Worm (Caenorhabditis elegans) whole organism, L2 larva: ENCODE data around the gene nhr-109.

Source experiments
- aly-2 ChIP-seq: fragments of 150-350 bp; optimal IDR thresholded peaks from 2 replicates; lab custom pipeline; 2014; ENCODE audit warnings: missing biosample characterization, missing genetic modification characterization
- elt-1 ChIP-seq: fragments of 150-350 bp; optimal IDR thresholded peaks from 2 replicates; lab custom pipeline; 2014; ENCODE audit warnings: missing biosample characterization, missing genetic modification characterization
- mdl-1 ChIP-seq, 2 experiments: fragments of 150-350 bp in 1 of 2; sonication (generic microtip) in 1 of 2; optimal IDR thresholded peaks; 2 replicates each; lab custom pipeline; 2017; ENCODE audit warnings: missing biosample characterization in 2 of 2, missing genetic modification characterization in 2 of 2
- nhr-77 ChIP-seq: fragments of 150-350 bp; optimal IDR thresholded peaks from 2 replicates; lab custom pipeline; 2014; ENCODE audit warnings: missing biosample characterization, missing genetic modification characterization
- zag-1 ChIP-seq: fragments of 150-350 bp; optimal IDR thresholded peaks from 2 replicates; lab custom pipeline; 2014; ENCODE audit warnings: missing biosample characterization, missing genetic modification characterization

DNA sequence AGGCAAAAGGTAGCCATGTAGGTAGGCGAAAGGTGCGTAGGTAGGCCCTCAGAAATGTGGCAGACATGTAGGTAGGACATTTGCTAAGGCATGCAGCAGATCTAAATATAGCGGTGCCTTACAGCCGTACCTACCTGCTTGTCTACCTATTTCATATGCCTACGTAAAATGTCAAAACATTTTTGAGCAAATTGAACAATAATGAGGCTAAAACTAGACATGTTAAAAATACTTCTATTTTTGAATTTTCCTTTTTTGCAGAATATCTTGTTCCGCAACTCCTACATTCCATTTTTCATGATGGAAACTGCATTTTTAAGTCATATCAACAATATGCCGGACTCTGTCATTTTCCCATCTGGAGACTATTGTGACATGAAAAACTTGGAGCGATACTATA lies 1.1 kb downstream of the nhr-109 start:
- TF ChIP-seq aly-2 (tag; lab: Kevin White, UChicago): no peak
- no peak for TF ChIP-seq mdl-1 (tag; optimal IDR thresholded peaks at IDR 0.05; lab: Kevin White, UChicago)
- no peak for TF ChIP-seq zag-1 (tag; lab: Kevin White, UChicago)
- no peak for TF ChIP-seq nhr-77 (tag; lab: Kevin White, UChicago)
- no peak for TF ChIP-seq elt-1
